Worm (Caenorhabditis elegans) whole organism, L4/young adult: ENCODE results near the gene T24D5.1.

Experiments
- W03F9.2 ChIP-seq: fragments of 150-350 bp; optimal IDR thresholded peaks from 2 replicates; lab custom pipeline; 2014; ENCODE audit warnings: missing biosample characterization, missing genetic modification characterization
- dao-5 ChIP-seq: sonication (generic microtip); optimal IDR thresholded peaks from 2 replicates; lab custom pipeline; 2016; ENCODE audit warnings: missing genotype, missing genetic modification characterization, moderate library complexity, missing compliant biosample characterization
- him-1 ChIP-seq: sonication (generic microtip); optimal IDR thresholded peaks from 2 replicates; lab custom pipeline; 2016; ENCODE audit warnings: missing genotype, missing genetic modification reagents, missing genetic modification characterization, missing compliant biosample characterization

- no peak for TF ChIP-seq him-1 (tag; lab: Kevin White, UChicago)
- no peak for TF ChIP-seq dao-5
- no peak for TF ChIP-seq W03F9.2
Observed at ce11 chrX:12620310-12620709, 45.7 kb downstream of the T24D5.1 start.
